Fruit fly (Drosophila melanogaster) whole organism: ENCODE measurements around the gene CG11436.

Source experiments
- CG8478 ChIP-seq: fragments of >200 bp; optimal IDR thresholded peaks from 2 replicates; lab custom pipeline; 2018; ENCODE audit warnings: inconsistent platforms
- EcR ChIP-seq, 2 experiments: fragments of >200 bp; optimal IDR thresholded peaks; 2 replicates each; lab custom pipeline; 2017; ENCODE audit warnings: missing biosample characterization in 2 of 2, missing genetic modification characterization in 2 of 2, missing genetic modification reagents in 2 of 2
- pan ChIP-seq: fragments of >200 bp; optimal IDR thresholded peaks from 2 replicates; lab custom pipeline; 2017
- psq ChIP-seq: fragments of >200 bp; optimal IDR thresholded peaks from 2 replicates; lab custom pipeline; 2017
- usp ChIP-seq: fragments of >200 bp; optimal IDR thresholded peaks from 2 replicates; lab custom pipeline; 2017; ENCODE audit warnings: missing biosample characterization, missing genetic modification characterization, mixed read lengths

- TF ChIP-seq EcR (GFP tag; optimal IDR thresholded peaks at IDR 0.05; lab: Kevin White, UChicago) (no peak), usp (GFP tag; lab: Kevin White, UChicago) (no peak), CG8478 (lab: Kevin White, UChicago) (no peak), psq (lab: Kevin White, UChicago) (no peak), pan (lab: Kevin White, UChicago) (no peak)
Observed at dm6 chrX:4526754-4527153, 24.9 kb downstream of the CG11436 start.
